Worm (Caenorhabditis elegans): ENCODE measurements around the gene btb-6.

btb-6 gene

DNA sequence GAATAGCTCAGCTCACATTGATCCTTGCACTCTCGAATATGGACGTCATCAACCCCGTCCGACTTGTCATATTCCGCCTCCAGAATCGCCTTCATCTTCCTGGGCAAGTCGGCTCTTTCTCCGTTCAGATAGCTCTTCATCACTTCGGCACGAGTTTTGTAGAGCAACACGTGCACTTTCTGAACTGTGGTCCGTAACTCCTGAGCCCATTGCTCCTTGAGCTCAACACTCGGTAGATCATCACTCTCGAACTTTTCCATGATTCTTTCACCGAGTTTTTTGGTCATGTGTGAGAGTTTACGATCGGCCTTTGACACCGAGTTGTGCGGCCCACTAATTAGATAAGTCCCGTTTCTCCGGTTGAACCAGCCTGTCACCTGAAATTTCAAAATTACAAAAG lies 20.0 kb downstream of the btb-6 start:
- TF ChIP-seq lin-13 (GFP tag; optimal IDR thresholded peaks at IDR 0.05) (no peak), daf-8 (GFP tag; IDR thresholded peaks at IDR 0.05) (no peak), unc-62 (GFP tag; optimal IDR thresholded peaks at IDR 0.05 in 1 of 2) (peak in 1 of 2 experiments; percentile 96), unc-62 (tag; optimal IDR thresholded peaks at IDR 0.05) (no peak), hmg-1.1 (GFP tag; IDR thresholded peaks at IDR 0.05) (no peak)

DNA sequence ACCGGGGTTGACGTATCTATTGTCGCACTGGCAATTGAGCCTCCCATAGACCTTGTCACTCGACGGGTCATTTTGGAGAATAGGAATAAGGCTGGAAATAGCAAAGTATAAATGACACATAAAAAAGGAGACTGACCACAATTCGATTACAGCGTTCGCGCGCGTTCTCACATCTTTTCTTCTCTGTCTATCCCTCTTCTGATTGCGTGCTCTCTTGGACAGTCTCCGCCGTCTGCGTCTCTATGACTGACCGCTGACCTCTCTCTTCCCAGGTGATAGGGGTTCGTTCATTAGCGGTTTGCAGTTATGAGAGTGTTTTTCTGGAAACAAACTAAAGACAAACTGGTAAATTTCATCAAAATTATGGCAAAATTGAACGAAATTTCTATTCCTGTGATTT lies 21.2 kb downstream of the btb-6 start, which contains the start of gene ceh-83:
Gene ceh-83, minus strand, starts transcription at position 181 of the 400 bp plus-strand sequence.
- TF ChIP-seq duxl-1 (tag; optimal IDR thresholded peaks at IDR 0.05; ENCODE audit: poor library complexity) (peak; percentile 98), unc-62 (GFP tag; optimal IDR thresholded peaks at IDR 0.05 in 1 of 2) (peak in 1 of 2 experiments; percentile 34), unc-62 (tag; optimal IDR thresholded peaks at IDR 0.05) (no peak), Y5F2A.4 (GFP tag; optimal IDR thresholded peaks at IDR 0.05) (no peak), hlh-11 (tag; optimal IDR thresholded peaks at IDR 0.05) (peak; percentile 50), nhr-28 (tag; optimal IDR thresholded peaks at IDR 0.05) (peak; percentile 13)

DNA sequence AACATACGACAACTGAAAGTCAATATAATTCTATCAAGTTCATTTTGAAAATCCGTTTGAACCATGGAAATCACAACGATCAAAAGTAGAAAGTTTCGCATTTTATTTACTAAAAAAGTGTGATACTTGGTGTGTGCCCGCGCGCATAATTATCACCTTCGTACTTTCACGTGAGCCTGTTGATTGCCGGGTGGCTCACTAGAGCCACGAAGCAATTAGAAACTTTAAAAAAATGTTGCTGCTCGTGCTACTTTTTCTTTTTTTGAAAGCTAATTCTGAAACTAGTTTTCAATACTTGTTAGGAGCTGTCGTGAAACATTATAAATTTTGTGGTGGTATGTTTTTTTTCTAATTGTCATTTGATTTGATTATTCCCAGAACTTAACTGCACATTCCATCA lies 23.7 kb downstream of the btb-6 start, which contains the start of the genes irld-9 and irld-33:
Gene irld-9, minus strand, starts transcription at position 101 of the 400 bp plus-strand sequence.
Gene irld-33, plus strand, starts transcription at position 209 of the 400 bp plus-strand sequence.
- peak; percentile 68 for TF ChIP-seq aha-1 (tag)
- no peak for TF ChIP-seq ctbp-1 (GFP tag; IDR thresholded peaks at IDR 0.05)

DNA sequence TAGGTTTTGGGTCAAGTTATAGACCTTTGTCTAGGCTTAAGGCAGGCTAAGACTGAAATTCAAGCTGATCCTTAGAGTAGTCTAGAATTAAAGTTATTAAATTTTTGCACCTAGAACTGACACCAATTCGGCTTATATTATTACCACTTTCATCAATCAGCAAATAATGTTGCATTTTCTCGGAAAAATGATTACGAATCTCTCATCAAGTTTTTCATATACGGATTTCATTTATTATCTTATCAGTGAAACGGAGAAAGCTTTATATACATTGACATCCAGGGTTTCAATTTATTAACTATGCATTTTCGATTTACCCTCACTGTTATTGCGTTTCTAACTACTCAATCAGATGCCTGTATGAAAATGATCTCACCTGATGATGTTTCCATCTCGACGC lies 26.1 kb downstream of the btb-6 start, which contains the start of gene K07G6.1:
Gene K07G6.1, plus strand, starts transcription at position 301 of the 400 bp plus-strand sequence.
- no peak for TF ChIP-seq hlh-11 (tag; optimal IDR thresholded peaks at IDR 0.05)
- no peak for TF ChIP-seq daf-12 (tag; optimal IDR thresholded peaks at IDR 0.05)
- no peak for TF ChIP-seq F44E2.7 (GFP tag; IDR thresholded peaks at IDR 0.05)
- TF ChIP-seq set-16 (GFP tag; IDR thresholded peaks at IDR 0.05), result no peak
- TF ChIP-seq vab-7 (GFP tag; IDR thresholded peaks at IDR 0.05), result no peak
- no peak for TF ChIP-seq nhr-6 (tag; optimal IDR thresholded peaks at IDR 0.05)
- no peak for TF ChIP-seq nhr-76 (tag; optimal IDR thresholded peaks at IDR 0.05)

DNA sequence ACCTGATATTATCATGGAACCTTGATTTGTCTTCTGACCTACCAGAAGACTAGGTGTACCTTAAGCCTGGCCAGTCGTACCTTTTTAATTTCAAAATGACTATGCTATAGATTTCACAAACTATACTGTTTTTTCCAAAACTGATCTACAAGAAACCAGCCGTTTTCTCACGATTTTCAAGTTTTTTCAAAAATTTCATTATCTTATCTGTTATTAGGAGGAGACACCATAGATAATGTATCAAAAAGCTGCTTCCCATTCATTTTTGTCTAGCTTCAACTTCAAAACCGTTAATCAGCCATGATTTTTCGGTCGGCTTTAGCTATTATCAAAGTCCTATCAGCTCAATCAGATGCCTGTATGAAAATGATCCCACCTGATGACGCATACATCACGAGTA lies 27.4 kb downstream of the btb-6 start, which contains the start of gene F36H5.12:
Gene F36H5.12, plus strand, starts transcription at position 301 of the 400 bp plus-strand sequence.
- TF ChIP-seq ceh-32 (tag; optimal IDR thresholded peaks at IDR 0.05; ENCODE audit: poor library complexity), result no peak
- TF ChIP-seq hmg-1.1 (GFP tag; IDR thresholded peaks at IDR 0.05), result no peak
- no peak for TF ChIP-seq unc-39 (tag; optimal IDR thresholded peaks at IDR 0.05)
- TF ChIP-seq aha-1 (tag), result no peak
- TF ChIP-seq zip-2 (tag; optimal IDR thresholded peaks at IDR 0.05), result no peak
- TF ChIP-seq T20F7.1 (GFP tag; optimal IDR thresholded peaks at IDR 0.05), result no peak
- no peak for TF ChIP-seq ctbp-1 (GFP tag; IDR thresholded peaks at IDR 0.05)
- TF ChIP-seq ZK337.2 (GFP tag; IDR thresholded peaks at IDR 0.05), result no peak
- no peak for TF ChIP-seq duxl-1 (tag; optimal IDR thresholded peaks at IDR 0.05; ENCODE audit: poor library complexity)
- no peak for TF ChIP-seq zag-1 (tag; optimal IDR thresholded peaks at IDR 0.05)
- TF ChIP-seq lin-29 (GFP tag; IDR thresholded peaks at IDR 0.05), result no peak

DNA sequence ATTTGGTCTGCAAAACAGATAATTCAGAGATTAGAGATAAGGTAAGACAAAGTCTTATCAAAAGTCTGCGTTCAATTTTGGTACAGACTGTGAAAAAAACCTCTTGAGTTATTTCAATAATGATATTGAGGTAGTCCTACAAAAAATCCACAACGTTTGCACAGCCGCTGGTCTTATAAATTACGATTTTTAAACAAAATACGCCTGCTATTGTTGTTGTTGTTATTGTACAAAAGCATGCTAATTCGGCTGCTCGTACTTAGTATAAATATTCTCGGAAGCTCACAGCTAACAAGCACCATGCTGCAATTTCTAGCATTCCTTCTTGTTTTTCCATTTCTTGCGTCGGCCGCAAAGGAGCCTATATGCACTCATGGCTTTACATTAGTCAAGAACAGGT lies 29.1 kb downstream of the btb-6 start, which contains the start of gene clec-19:
Gene clec-19, plus strand, starts transcription at position 301 of the 400 bp plus-strand sequence.
- TF ChIP-seq nhr-41 (GFP tag; IDR thresholded peaks at IDR 0.05) (no peak), cey-2 (tag; optimal IDR thresholded peaks at IDR 0.05; ENCODE audit: borderline replicate concordance, insufficient read depth) (no peak), ceh-62 (tag; optimal IDR thresholded peaks at IDR 0.05) (no peak), lin-15B (tag; optimal IDR thresholded peaks at IDR 0.05) (no peak), fos-1 (tag; optimal IDR thresholded peaks at IDR 0.05) (no peak), unc-130 (GFP tag; optimal IDR thresholded peaks at IDR 0.05) (no peak), nhr-11 (tag; optimal IDR thresholded peaks at IDR 0.05) (no peak), fkh-10 (GFP tag; optimal IDR thresholded peaks at IDR 0.05) (no peak), lin-39 (tag; optimal IDR thresholded peaks at IDR 0.05) (no peak), dmd-9 (GFP tag; IDR thresholded peaks at IDR 0.05) (no peak), F44E2.7 (GFP tag; IDR thresholded peaks at IDR 0.05) (no peak), egl-43 (GFP tag; IDR thresholded peaks at IDR 0.05) (no peak), skn-1 (tag; optimal IDR thresholded peaks at IDR 0.05) (no peak), F10B5.3 (tag; optimal IDR thresholded peaks at IDR 0.05) (no peak), zfp-3 (GFP tag; conservative IDR thresholded peaks at IDR 0.05) (no peak), zip-11 (GFP tag; IDR thresholded peaks at IDR 0.05) (no peak)
